Comparison of ENCODE assay signal across 1 fruit fly cellular context in the genomic region with DNA sequence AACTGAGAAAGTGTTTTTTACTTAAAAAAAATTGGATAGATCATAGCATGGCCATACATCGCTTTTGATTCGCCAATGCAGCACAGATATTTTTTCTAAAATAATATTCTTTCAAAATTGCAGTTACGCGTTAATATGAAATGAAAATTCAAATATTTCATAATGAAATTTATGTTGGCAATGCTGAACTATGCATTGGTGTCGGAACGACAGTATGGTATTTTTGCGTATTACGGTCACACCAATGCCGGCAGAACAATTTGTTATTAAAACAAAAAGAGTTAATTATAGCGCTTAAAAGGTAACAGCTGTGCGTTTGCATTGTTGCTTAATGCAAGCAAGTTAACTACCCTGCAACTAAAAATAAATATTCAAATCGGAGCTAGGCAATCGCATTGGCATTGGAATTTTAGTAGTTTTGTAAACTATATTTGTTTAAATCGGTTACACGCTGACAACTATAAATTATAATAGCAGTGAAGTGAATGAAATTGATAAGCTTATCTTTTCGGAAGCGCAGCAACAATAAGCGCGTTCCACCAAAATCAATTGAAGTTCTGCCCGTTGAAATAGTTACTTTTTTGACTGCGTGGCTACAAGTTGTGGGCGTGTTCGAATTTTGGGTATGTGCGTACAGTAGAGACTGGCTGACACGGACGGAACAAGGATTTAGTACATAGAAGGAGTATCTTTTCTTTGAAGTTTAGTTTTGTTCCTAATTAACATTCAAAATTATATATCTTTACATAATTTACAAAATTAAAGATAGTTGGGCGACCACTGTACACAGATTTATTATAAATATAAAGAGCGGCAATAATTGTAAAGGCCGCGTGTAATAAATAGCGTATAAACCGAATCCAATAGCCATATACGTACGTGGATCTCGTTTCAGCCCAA.
TF ChIP-seq lines count a peak whose summit lies in the region.

A gene (plus strand): TSS at position 210 of the 900 bp plus-strand sequence.

TF ChIP-seq in whole organism, embryonic, 481 proteins besides CTCF, POLR2A, EP300 and RAD21 (continued from another document):
- peak; percentile 60 for TF ChIP-seq CG1603 (tag; optimal IDR thresholded peaks at IDR 0.05; lab: Kevin White, UChicago)
- no peak for TF ChIP-seq ato (GFP tag; IDR thresholded peaks at IDR 0.05; lab: Robert Waterston, UW; ENCODE audit: partially characterized antibody)
- no peak for TF ChIP-seq CG7786 (GFP tag; optimal IDR thresholded peaks at IDR 0.05; lab: Kevin White, UChicago)
- TF ChIP-seq Mes4 (GFP tag; optimal IDR thresholded peaks at IDR 0.05; lab: Kevin White, UChicago), result peak; percentile 0
- peak in 1 of 3 experiments; percentile 54 for TF ChIP-seq lola (GFP tag; optimal IDR thresholded peaks at IDR 0.05; lab: Kevin White, UChicago)
- peak; percentile 46 for TF ChIP-seq corto (GFP tag; optimal IDR thresholded peaks at IDR 0.05; lab: Kevin White, UChicago)
- TF ChIP-seq Hr51 (GFP tag; optimal IDR thresholded peaks at IDR 0.05; lab: Kevin White, UChicago), result peak in 1 of 2 experiments; percentile 72
- peak; percentile 88 for TF ChIP-seq sens (GFP tag; lab: Kevin White, UChicago)
- peak; percentile 56 for TF ChIP-seq fd3F (GFP tag; optimal IDR thresholded peaks at IDR 0.05; lab: Kevin White, UChicago)
- TF ChIP-seq lov (optimal IDR thresholded peaks at IDR 0.05; lab: Kevin White, UChicago), result no peak
- no peak for TF ChIP-seq lov (GFP tag; IDR thresholded peaks at IDR 0.05; lab: Robert Waterston, UW)
- 0 out of 2 replicates have a peak, but pooled peaks have one; percentile 14 for TF ChIP-seq Nf-YA (GFP tag; IDR thresholded peaks at IDR 0.05; lab: Robert Waterston, UW)
- TF ChIP-seq CG11398 (GFP tag; optimal IDR thresholded peaks at IDR 0.05; lab: Kevin White, UChicago), result no peak
- TF ChIP-seq CG2129 (GFP tag; IDR thresholded peaks at IDR 0.05; lab: Robert Waterston, UW; ENCODE audit: partially characterized antibody), result no peak
- TF ChIP-seq gcm2 (GFP tag; optimal IDR thresholded peaks at IDR 0.05; lab: Kevin White, UChicago), result no peak
- peak; percentile 74 for TF ChIP-seq ATbp (GFP tag; optimal IDR thresholded peaks at IDR 0.05; lab: Kevin White, UChicago)
- peak; percentile 72 for TF ChIP-seq gsb-n (tag; optimal IDR thresholded peaks at IDR 0.05; lab: Kevin White, UChicago)
- TF ChIP-seq sr (GFP tag; IDR thresholded peaks at IDR 0.05; lab: Robert Waterston, UW), result peak; percentile 61; the same call in 1 of the 3 replicates
- no peak for TF ChIP-seq CG10431 (GFP tag; optimal IDR thresholded peaks at IDR 0.05; lab: Kevin White, UChicago)
- TF ChIP-seq unc-4 (GFP tag; IDR thresholded peaks at IDR 0.05; lab: Robert Waterston, UW; ENCODE audit: partially characterized antibody), result no peak
- peak; percentile 71; the same call in 2 of the 3 replicates for TF ChIP-seq CG3726 (GFP tag; IDR thresholded peaks at IDR 0.05; lab: Robert Waterston, UW)
- peak; percentile 70 for TF ChIP-seq Xbp1 (GFP tag; optimal IDR thresholded peaks at IDR 0.05; lab: Kevin White, UChicago)
- TF ChIP-seq CG8388 (GFP tag; optimal IDR thresholded peaks at IDR 0.05; lab: Kevin White, UChicago), result peak; percentile 74
- no peak for TF ChIP-seq prd (optimal IDR thresholded peaks at IDR 0.05; lab: Kevin White, UChicago)
- peak; percentile 79 for TF ChIP-seq prd (GFP tag; IDR thresholded peaks at IDR 0.05; lab: Robert Waterston, UW)
- peak; percentile 44; the same call in 2 of the 3 replicates for TF ChIP-seq CG7357 (GFP tag; IDR thresholded peaks at IDR 0.05; lab: Robert Waterston, UW)
- TF ChIP-seq CG15601 (tag; optimal IDR thresholded peaks at IDR 0.05; lab: Kevin White, UChicago), result peak; percentile 62
- no peak for TF ChIP-seq ac (GFP tag; optimal IDR thresholded peaks at IDR 0.05; lab: Kevin White, UChicago)
- peak; percentile 68 for TF ChIP-seq CG9797 (GFP tag; optimal IDR thresholded peaks at IDR 0.05; lab: Kevin White, UChicago)
- peak; percentile 38 for TF ChIP-seq CG30431 (GFP tag; optimal IDR thresholded peaks at IDR 0.05; lab: Kevin White, UChicago)
- TF ChIP-seq Atf-2 (GFP tag; optimal IDR thresholded peaks at IDR 0.05; lab: Kevin White, UChicago), result no peak
- peak; percentile 69 for TF ChIP-seq Dek (tag; optimal IDR thresholded peaks at IDR 0.05; lab: Kevin White, UChicago)
- TF ChIP-seq Rfx (GFP tag; IDR thresholded peaks at IDR 0.05; lab: Robert Waterston, UW), result peak; percentile 77
- peak; percentile 3 for TF ChIP-seq sug (tag; optimal IDR thresholded peaks at IDR 0.05; lab: Kevin White, UChicago)
- TF ChIP-seq fu2 (GFP tag; optimal IDR thresholded peaks at IDR 0.05; lab: Kevin White, UChicago), result no peak
- peak; percentile 24 for TF ChIP-seq CG15696 (tag; optimal IDR thresholded peaks at IDR 0.05; lab: Kevin White, UChicago)
- no peak for TF ChIP-seq pb (GFP tag; optimal IDR thresholded peaks at IDR 0.05; lab: Kevin White, UChicago)
- TF ChIP-seq rib (GFP tag; IDR thresholded peaks at IDR 0.05; lab: Robert Waterston, UW), result no peak
- TF ChIP-seq CG34376 (GFP tag; optimal IDR thresholded peaks at IDR 0.05; lab: Kevin White, UChicago), result no peak
- no peak for TF ChIP-seq sc (optimal IDR thresholded peaks at IDR 0.05; lab: Kevin White, UChicago)
- TF ChIP-seq sc (GFP tag; optimal IDR thresholded peaks at IDR 0.05; lab: Kevin White, UChicago), result peak; percentile 17
- TF ChIP-seq CG31224 (GFP tag; IDR thresholded peaks at IDR 0.05; lab: Robert Waterston, UW), result peak; percentile 51
- TF ChIP-seq CG1792 (GFP tag; optimal IDR thresholded peaks at IDR 0.05; lab: Kevin White, UChicago), result no peak
- TF ChIP-seq CG32767 (GFP tag; IDR thresholded peaks at IDR 0.05; lab: Robert Waterston, UW), result peak; percentile 47
- TF ChIP-seq chif (GFP tag; optimal IDR thresholded peaks at IDR 0.05; lab: Kevin White, UChicago), result peak in 1 of 2 experiments; percentile 8
- TF ChIP-seq CG7372 (GFP tag; IDR thresholded peaks at IDR 0.05; lab: Robert Waterston, UW), result peak; percentile 65
- peak; percentile 28; the same call in 1 of the 2 replicates for TF ChIP-seq MBD-R2 (GFP tag; IDR thresholded peaks at IDR 0.05; lab: Robert Waterston, UW)
- 0 out of 2 replicates have a peak, but pooled peaks have one; percentile 30 for TF ChIP-seq wdn (GFP tag; IDR thresholded peaks at IDR 0.05; lab: Robert Waterston, UW)
- TF ChIP-seq onecut (GFP tag; IDR thresholded peaks at IDR 0.05; lab: Robert Waterston, UW), result peak; percentile 74
- TF ChIP-seq caup (GFP tag; optimal IDR thresholded peaks at IDR 0.05; lab: Kevin White, UChicago; ENCODE audit: severe bottlenecking), result peak; percentile 74
- TF ChIP-seq CG8290 (GFP tag; optimal IDR thresholded peaks at IDR 0.05; lab: Kevin White, UChicago), result peak; percentile 2
- TF ChIP-seq CG8290 (tag; optimal IDR thresholded peaks at IDR 0.05; lab: Kevin White, UChicago), result peak in 1 of 2 experiments; percentile 34
- peak; percentile 61 for TF ChIP-seq D19B (GFP tag; optimal IDR thresholded peaks at IDR 0.05; lab: Kevin White, UChicago)
- TF ChIP-seq CG10366 (GFP tag; IDR thresholded peaks at IDR 0.05; lab: Robert Waterston, UW), result peak; percentile 81
- peak; percentile 53 for TF ChIP-seq Ssrp (tag; optimal IDR thresholded peaks at IDR 0.05; lab: Kevin White, UChicago)
- no peak for TF ChIP-seq CG13894 (tag; optimal IDR thresholded peaks at IDR 0.05; lab: Kevin White, UChicago)
- TF ChIP-seq CG1647 (GFP tag; optimal IDR thresholded peaks at IDR 0.05; lab: Kevin White, UChicago), result no peak
- TF ChIP-seq chn (GFP tag; optimal IDR thresholded peaks at IDR 0.05; lab: Kevin White, UChicago), result peak; percentile 11
- peak; percentile 53 for TF ChIP-seq CG2202 (tag; optimal IDR thresholded peaks at IDR 0.05; lab: Kevin White, UChicago)
- no peak for TF ChIP-seq CG4282 (GFP tag; optimal IDR thresholded peaks at IDR 0.05; lab: Kevin White, UChicago)
- peak; percentile 60 for TF ChIP-seq CG17829 (tag; optimal IDR thresholded peaks at IDR 0.05; lab: Kevin White, UChicago)
- TF ChIP-seq Chrac-16 (GFP tag; optimal IDR thresholded peaks at IDR 0.05; lab: Kevin White, UChicago), result peak; percentile 62
- TF ChIP-seq ase (GFP tag; IDR thresholded peaks at IDR 0.05; lab: Robert Waterston, UW), result peak; percentile 60; the same call in 1 of the 3 replicates
- TF ChIP-seq CG4360 (GFP tag; IDR thresholded peaks at IDR 0.05; lab: Robert Waterston, UW), result 0 out of 2 replicates have a peak, but pooled peaks have one; percentile 49
- TF ChIP-seq CG5953 (GFP tag; IDR thresholded peaks at IDR 0.05; lab: Robert Waterston, UW), result peak; percentile 52; the same call in 1 of the 2 replicates
- TF ChIP-seq CG1529 (GFP tag; optimal IDR thresholded peaks at IDR 0.05; lab: Kevin White, UChicago), result peak; percentile 32
- peak; percentile 85 for TF ChIP-seq Xrp1 (GFP tag; IDR thresholded peaks at IDR 0.05; lab: Robert Waterston, UW)
- no peak for TF ChIP-seq Dip2 (GFP tag; IDR thresholded peaks at IDR 0.05; lab: Robert Waterston, UW)
- no peak for TF ChIP-seq Elba2 (GFP tag; optimal IDR thresholded peaks at IDR 0.05; lab: Kevin White, UChicago)
- peak; percentile 39 for TF ChIP-seq tio (GFP tag; optimal IDR thresholded peaks at IDR 0.05; lab: Kevin White, UChicago)
- TF ChIP-seq B-H2 (GFP tag; optimal IDR thresholded peaks at IDR 0.05; lab: Kevin White, UChicago), result no peak
- no peak for TF ChIP-seq Dref (GFP tag; IDR thresholded peaks at IDR 0.05; lab: Robert Waterston, UW)
- TF ChIP-seq dysf (GFP tag; IDR thresholded peaks at IDR 0.05; lab: Robert Waterston, UW), result peak; percentile 82
- TF ChIP-seq CG14710 (tag; optimal IDR thresholded peaks at IDR 0.05; lab: Kevin White, UChicago), result peak; percentile 25
- peak; percentile 42 for TF ChIP-seq CG12299 (tag; optimal IDR thresholded peaks at IDR 0.05; lab: Kevin White, UChicago)
- no peak for TF ChIP-seq CG17912 (GFP tag; optimal IDR thresholded peaks at IDR 0.05; lab: Kevin White, UChicago)
- peak; percentile 51 for TF ChIP-seq ems (GFP tag; optimal IDR thresholded peaks at IDR 0.05; lab: Kevin White, UChicago)
- TF ChIP-seq Oli (tag; optimal IDR thresholded peaks at IDR 0.05; lab: Kevin White, UChicago), result peak; percentile 74
- TF ChIP-seq pum (GFP tag; optimal IDR thresholded peaks at IDR 0.05; lab: Kevin White, UChicago), result peak; percentile 54
- peak; percentile 50 for TF ChIP-seq CG3407 (GFP tag; optimal IDR thresholded peaks at IDR 0.05; lab: Kevin White, UChicago)
- no peak for TF ChIP-seq CG18764 (GFP tag; optimal IDR thresholded peaks at IDR 0.05; lab: Kevin White, UChicago)
- peak; percentile 20 for TF ChIP-seq MESR4 (GFP tag; optimal IDR thresholded peaks at IDR 0.05; lab: Kevin White, UChicago)
- peak; percentile 81 for TF ChIP-seq Med (GFP tag; lab: Kevin White, UChicago)
- TF ChIP-seq pzg (GFP tag; optimal IDR thresholded peaks at IDR 0.05; lab: Kevin White, UChicago), result peak; percentile 74
- no peak for TF ChIP-seq GATAe (GFP tag; conservative IDR thresholded peaks at IDR 0.05; lab: Robert Waterston, UW)
- peak; percentile 30 for TF ChIP-seq Bdp1 (GFP tag; optimal IDR thresholded peaks at IDR 0.05; lab: Kevin White, UChicago)
- TF ChIP-seq CG33557 (GFP tag; optimal IDR thresholded peaks at IDR 0.05; lab: Kevin White, UChicago), result peak; percentile 23
- peak; percentile 19 for TF ChIP-seq Ravus (GFP tag; IDR thresholded peaks at IDR 0.05; lab: Robert Waterston, UW)
- TF ChIP-seq CG7928 (GFP tag; optimal IDR thresholded peaks at IDR 0.05; lab: Kevin White, UChicago), result peak; percentile 19
- peak; percentile 2 for TF ChIP-seq run (tag; optimal IDR thresholded peaks at IDR 0.05; lab: Kevin White, UChicago)
- TF ChIP-seq CG18476 (GFP tag; optimal IDR thresholded peaks at IDR 0.05; lab: Kevin White, UChicago), result peak; percentile 65
- peak; percentile 31 for TF ChIP-seq CG4820 (GFP tag; optimal IDR thresholded peaks at IDR 0.05; lab: Kevin White, UChicago)
- TF ChIP-seq D (optimal IDR thresholded peaks at IDR 0.05; lab: Kevin White, UChicago), result no peak
- TF ChIP-seq D (GFP tag; optimal IDR thresholded peaks at IDR 0.05; lab: Kevin White, UChicago), result peak; percentile 37
- TF ChIP-seq Aef1 (GFP tag; IDR thresholded peaks at IDR 0.05; lab: Robert Waterston, UW), result peak; percentile 76
- peak; percentile 87 for TF ChIP-seq gfzf (GFP tag; optimal IDR thresholded peaks at IDR 0.05; lab: Kevin White, UChicago)
- peak in 1 of 2 experiments; percentile 81 for TF ChIP-seq bsh (GFP tag; optimal IDR thresholded peaks at IDR 0.05; lab: Kevin White, UChicago)
- TF ChIP-seq schlank (tag; optimal IDR thresholded peaks at IDR 0.05; lab: Kevin White, UChicago), result peak; percentile 33
- TF ChIP-seq Camta (GFP tag; optimal IDR thresholded peaks at IDR 0.05; lab: Kevin White, UChicago), result no peak
- TF ChIP-seq Pdp1 (GFP tag; optimal IDR thresholded peaks at IDR 0.05; lab: Kevin White, UChicago), result peak; percentile 46 to 63
- TF ChIP-seq CG4617 (GFP tag; optimal IDR thresholded peaks at IDR 0.05; lab: Kevin White, UChicago; ENCODE audit: borderline replicate concordance), result no peak
- TF ChIP-seq Neu2 (GFP tag; optimal IDR thresholded peaks at IDR 0.05; lab: Kevin White, UChicago; ENCODE audit: borderline replicate concordance), result no peak
- TF ChIP-seq Dbx (GFP tag; IDR thresholded peaks at IDR 0.05; lab: Robert Waterston, UW), result peak; percentile 70; the same call in 2 of the 3 replicates
- peak; percentile 80 for TF ChIP-seq stc (GFP tag; IDR thresholded peaks at IDR 0.05; lab: Robert Waterston, UW)
- TF ChIP-seq CG9727 (GFP tag; optimal IDR thresholded peaks at IDR 0.05; lab: Kevin White, UChicago), result peak; percentile 68
- no peak for TF ChIP-seq CG30020 (tag; optimal IDR thresholded peaks at IDR 0.05; lab: Kevin White, UChicago)
- peak; percentile 63; the same call in 2 of the 3 replicates for TF ChIP-seq B-H1 (GFP tag; IDR thresholded peaks at IDR 0.05; lab: Robert Waterston, UW)
- TF ChIP-seq CG16813 (GFP tag; IDR thresholded peaks at IDR 0.05; lab: Robert Waterston, UW; ENCODE audit: partially characterized antibody), result no peak
